Fruit fly (Drosophila melanogaster) whole organism, wandering third instar larva: ENCODE data around the gene inaF-D.

Source experiments
- Abd-B ChIP-seq: fragments of >200 bp; optimal IDR thresholded peaks from 2 replicates; lab custom pipeline; 2017; ENCODE audit warnings: missing biosample characterization, missing genetic modification characterization
- Jra ChIP-seq: sonication (Bioruptor generic); optimal IDR thresholded peaks from 2 replicates; lab custom pipeline; 2016; ENCODE audit warnings: missing biosample characterization, missing genetic modification characterization

DNA sequence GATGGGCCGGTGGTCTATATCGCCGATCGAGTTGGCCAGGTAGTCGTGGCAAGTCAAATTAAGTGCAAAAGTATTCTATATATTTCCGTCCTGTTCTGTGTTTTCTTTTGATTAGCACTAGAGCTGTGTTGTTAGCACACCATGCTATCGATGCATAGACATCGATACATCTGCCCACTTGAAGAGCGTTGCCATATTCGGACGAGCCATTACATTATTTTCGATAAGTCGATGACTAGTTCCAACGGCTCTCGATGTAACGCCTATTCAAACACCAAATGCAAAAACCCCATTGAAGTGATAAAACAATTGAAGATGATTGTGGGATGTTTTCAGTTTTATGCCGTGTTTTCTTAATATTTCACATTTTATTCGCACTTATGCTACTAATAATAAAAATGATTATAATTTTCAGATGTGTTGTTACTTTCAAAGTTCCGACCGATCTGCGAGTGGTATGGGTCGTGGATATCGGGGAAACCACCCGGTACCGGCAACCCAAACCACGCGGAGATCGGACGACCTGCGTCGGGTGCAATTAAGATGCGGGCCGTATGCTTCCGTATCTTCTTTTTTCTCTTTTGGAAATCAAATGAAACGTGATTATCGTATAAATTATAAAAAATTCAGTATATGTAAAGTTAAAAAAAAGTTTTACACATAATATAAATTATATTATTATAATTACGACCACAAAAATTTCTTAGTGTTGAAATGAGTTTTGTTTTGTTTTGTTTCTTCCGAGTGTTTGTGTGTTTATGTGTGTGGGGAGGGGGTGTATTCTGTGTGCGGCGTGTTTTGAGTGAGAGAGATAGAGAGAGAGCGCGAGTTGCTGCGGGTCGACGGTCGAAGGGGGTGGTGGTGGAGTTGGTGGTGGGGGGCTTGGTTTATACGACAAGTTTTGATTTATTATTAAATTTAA lies 18.8 kb downstream of the inaF-D start, which contains the start of gene FucT6:
- TF ChIP-seq Jra (GFP tag; lab: Kevin White, UChicago) (peak; percentile 39), Abd-B (GFP tag; lab: Kevin White, UChicago) (no peak)
